Worm (Caenorhabditis elegans) whole organism, young adult: ENCODE data around the gene srw-22.

Experiments used
- pha-4 ChIP-seq: fragments of 150-350 bp; sonication (generic microtip); optimal IDR thresholded peaks from 2 replicates; lab custom pipeline; 2014; ENCODE audit warnings: missing biosample characterization, missing genetic modification reagents, missing genetic modification characterization
- snpc-4 ChIP-seq, 5 experiments: fragments of 150-350 bp in 1 of 5; sonication (generic microtip) in 4 of 5; optimal IDR thresholded peaks; 2 replicates each; lab custom pipeline; 2014 to 2018; ENCODE audit warnings: missing genetic modification characterization in 5 of 5, missing biosample characterization in 3 of 5, antibody characterized with exemption in 2 of 5, mild to moderate bottlenecking in 2 of 5, missing compliant biosample characterization in 2 of 5, missing genotype in 2 of 5, moderate library complexity in 2 of 5, missing genetic modification reagents in 1 of 5

DNA sequence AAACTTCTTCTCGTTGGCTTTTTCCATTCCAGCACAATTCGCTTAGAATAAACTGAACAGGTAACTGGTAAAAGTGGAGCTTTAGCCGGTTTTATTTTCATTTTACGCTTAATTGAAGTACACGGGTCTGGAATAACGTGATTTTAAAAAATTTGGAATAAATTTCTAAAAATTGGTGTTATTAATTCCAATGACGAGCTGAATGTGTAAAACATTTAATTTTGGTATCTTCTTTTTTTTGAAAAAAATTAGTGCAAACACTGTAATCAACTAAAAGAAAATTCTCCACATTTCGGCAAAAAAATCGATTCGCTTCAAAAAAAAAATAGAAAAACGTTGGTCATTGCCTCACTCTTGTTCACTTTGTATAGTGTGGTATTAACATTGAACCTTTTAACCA, 3.9 kb downstream of the srw-22 start, which contains the start of gene T10H4.4:
- TF ChIP-seq snpc-4 (GFP tag; optimal IDR thresholded peaks at IDR 0.05; lab: Kevin White, UChicago), result no peak
- no peak for TF ChIP-seq snpc-4 (tag; optimal IDR thresholded peaks at IDR 0.05; lab: Kevin White, UChicago)
- no peak for TF ChIP-seq pha-4
